Worm (Caenorhabditis elegans) whole organism, L3 larva: ENCODE measurements around the gene aass-1.
A peak's percentile ranks its signal among the peaks of the same experiment; 100 is the strongest.

Experiments
- R02D3.7 ChIP-seq: fragments of 150-350 bp; optimal IDR thresholded peaks from 2 replicates; lab custom pipeline; 2014; ENCODE audit warnings: missing biosample characterization, missing genetic modification characterization
- ZK546.5 ChIP-seq: sonication (generic microtip); optimal IDR thresholded peaks from 2 replicates; lab custom pipeline; 2017; ENCODE audit warnings: missing biosample characterization, missing genetic modification characterization
- aly-2 ChIP-seq: fragments of 150-350 bp; optimal IDR thresholded peaks from 2 replicates; lab custom pipeline; 2014; ENCODE audit warnings: missing biosample characterization, missing genetic modification characterization
- ama-1 ChIP-seq: fragments of 150-350 bp; optimal IDR thresholded peaks from 2 replicates; lab custom pipeline; 2018
- ceh-16 ChIP-seq: sonication (generic microtip); optimal IDR thresholded peaks from 2 replicates; lab custom pipeline; 2017; ENCODE audit warnings: missing biosample characterization, missing genetic modification characterization
- ceh-28 ChIP-seq: fragments of 150-350 bp; optimal IDR thresholded peaks from 2 replicates; lab custom pipeline; 2014; ENCODE audit warnings: missing biosample characterization, missing genetic modification reagents, missing genetic modification characterization
- ceh-82 ChIP-seq: fragments of 150-350 bp; optimal IDR thresholded peaks from 2 replicates; lab custom pipeline; 2014; ENCODE audit warnings: missing biosample characterization, missing genetic modification characterization
- ceh-9 ChIP-seq: sonication (generic microtip); optimal IDR thresholded peaks from 2 replicates; lab custom pipeline; 2018; ENCODE audit warnings: missing biosample characterization, missing genetic modification characterization
- egl-5 ChIP-seq: fragments of 150-350 bp; optimal IDR thresholded peaks from 2 replicates; lab custom pipeline; 2017; ENCODE audit warnings: missing biosample characterization, missing genetic modification reagents, missing genetic modification characterization, inconsistent platforms
- elt-2 ChIP-seq: sonication (generic microtip); optimal IDR thresholded peaks from 2 replicates; lab custom pipeline; 2016; ENCODE audit warnings: missing genetic modification reagents, mild to moderate bottlenecking, missing genetic modification characterization, missing compliant biosample characterization
- elt-3 ChIP-seq, 3 experiments: fragments of 150-350 bp in 1 of 3; sonication (generic microtip) in 2 of 3; optimal IDR thresholded peaks; 2 replicates in 2 of 3; 4 replicates in 1 of 3; lab custom pipeline; 2014 to 2017; ENCODE audit warnings: missing biosample characterization in 3 of 3, missing genetic modification characterization in 3 of 3
- fkh-10 ChIP-seq: sonication (generic microtip); optimal IDR thresholded peaks from 2 replicates; lab custom pipeline; 2017; ENCODE audit warnings: missing biosample characterization, missing genetic modification reagents, missing genetic modification characterization
- fkh-2 ChIP-seq: fragments of 150-350 bp; optimal IDR thresholded peaks from 2 replicates; lab custom pipeline; 2014; ENCODE audit warnings: missing biosample characterization, missing genetic modification reagents, missing genetic modification characterization
- fos-1 ChIP-seq: fragments of 150-350 bp; optimal IDR thresholded peaks from 2 replicates; lab custom pipeline; 2014; ENCODE audit warnings: missing biosample characterization, missing genetic modification characterization
- hmg-11 ChIP-seq: sonication (generic microtip); optimal IDR thresholded peaks from 2 replicates; lab custom pipeline; 2016; ENCODE audit warnings: missing genetic modification characterization, missing compliant biosample characterization
- jun-1 ChIP-seq: fragments of 150-350 bp; optimal IDR thresholded peaks from 2 replicates; lab custom pipeline; 2014; ENCODE audit warnings: missing biosample characterization, missing genetic modification reagents, missing genetic modification characterization
- lin-15B ChIP-seq: fragments of 150-350 bp; optimal IDR thresholded peaks from 2 replicates; lab custom pipeline; 2014; ENCODE audit warnings: missing biosample characterization, missing genetic modification characterization
- lin-39 ChIP-seq: fragments of 150-350 bp; optimal IDR thresholded peaks from 2 replicates; lab custom pipeline; 2018; ENCODE audit warnings: missing biosample characterization, missing genetic modification reagents, missing genetic modification characterization
- lsy-12 ChIP-seq: sonication (generic microtip); optimal IDR thresholded peaks from 2 replicates; lab custom pipeline; 2016; ENCODE audit warnings: mild to moderate bottlenecking, missing genetic modification characterization, missing compliant biosample characterization
- mdl-1 ChIP-seq: fragments of 150-350 bp; optimal IDR thresholded peaks from 2 replicates; lab custom pipeline; 2014; ENCODE audit warnings: missing biosample characterization, missing genetic modification characterization
- mml-1 ChIP-seq: fragments of 150-350 bp; sonication (generic microtip); optimal IDR thresholded peaks from 3 replicates; lab custom pipeline; 2014; ENCODE audit warnings: missing biosample characterization, missing genetic modification characterization
- nfya-1 ChIP-seq: sonication (generic microtip); optimal IDR thresholded peaks from 2 replicates; lab custom pipeline; 2017; ENCODE audit warnings: missing genetic modification characterization, mild to moderate bottlenecking, missing compliant biosample characterization, antibody characterized with exemption, moderate library complexity; ENCODE audit not compliant: insufficient read depth
- nhr-11 ChIP-seq: fragments of 150-350 bp; optimal IDR thresholded peaks from 2 replicates; lab custom pipeline; 2014; ENCODE audit warnings: missing biosample characterization, missing genetic modification characterization
- nhr-12 ChIP-seq: fragments of 150-350 bp; optimal IDR thresholded peaks from 2 replicates; lab custom pipeline; 2014; ENCODE audit warnings: missing biosample characterization, missing genetic modification characterization
- nhr-23 ChIP-seq: fragments of 150-350 bp; optimal IDR thresholded peaks from 2 replicates; lab custom pipeline; 2014; ENCODE audit warnings: missing biosample characterization, missing genetic modification reagents, missing genetic modification characterization
- nhr-237 ChIP-seq: fragments of 150-350 bp; optimal IDR thresholded peaks from 2 replicates; lab custom pipeline; 2014; ENCODE audit warnings: missing biosample characterization, missing genetic modification characterization
- nhr-25 ChIP-seq: sonication (generic microtip); optimal IDR thresholded peaks from 2 replicates; lab custom pipeline; 2017; ENCODE audit warnings: missing biosample characterization, missing genetic modification characterization
- nhr-28 ChIP-seq: fragments of 150-350 bp; optimal IDR thresholded peaks from 2 replicates; lab custom pipeline; 2014; ENCODE audit warnings: missing biosample characterization, missing genetic modification characterization
- nhr-43 ChIP-seq: sonication (generic microtip); optimal IDR thresholded peaks from 2 replicates; lab custom pipeline; 2016; ENCODE audit warnings: mild to moderate bottlenecking, missing genetic modification characterization, missing compliant biosample characterization; ENCODE audit not compliant: poor library complexity, severe bottlenecking
- nhr-67 ChIP-seq: fragments of 150-350 bp; optimal IDR thresholded peaks from 2 replicates; lab custom pipeline; 2014; ENCODE audit warnings: missing biosample characterization, missing genetic modification characterization
- nhr-76 ChIP-seq: fragments of 150-350 bp; sonication (generic microtip); optimal IDR thresholded peaks from 5 replicates; lab custom pipeline; 2014; ENCODE audit warnings: missing biosample characterization, missing genetic modification characterization
- nhr-77 ChIP-seq: fragments of 150-350 bp; optimal IDR thresholded peaks from 2 replicates; lab custom pipeline; 2014; ENCODE audit warnings: missing biosample characterization, missing genetic modification characterization
- pha-4 ChIP-seq: fragments of 150-350 bp; optimal IDR thresholded peaks from 2 replicates; lab custom pipeline; 2014; ENCODE audit warnings: missing biosample characterization, missing genetic modification reagents, missing genetic modification characterization
- pqm-1 ChIP-seq: fragments of 150-350 bp; optimal IDR thresholded peaks from 2 replicates; lab custom pipeline; 2017; ENCODE audit warnings: missing biosample characterization, missing genetic modification characterization, inconsistent platforms
- sea-2 ChIP-seq: fragments of 150-350 bp; sonication (generic microtip); optimal IDR thresholded peaks from 4 replicates; lab custom pipeline; 2014; ENCODE audit warnings: missing biosample characterization, missing genetic modification reagents, missing genetic modification characterization
- skn-1 ChIP-seq: fragments of 150-350 bp; optimal IDR thresholded peaks from 2 replicates; lab custom pipeline; 2014; ENCODE audit warnings: missing biosample characterization, missing genetic modification characterization
- snpc-4 ChIP-seq: fragments of 150-350 bp; optimal IDR thresholded peaks from 2 replicates; lab custom pipeline; 2014; ENCODE audit warnings: missing biosample characterization, missing genetic modification characterization
- tbx-2 ChIP-seq: sonication (generic microtip); optimal IDR thresholded peaks from 2 replicates; lab custom pipeline; 2016; ENCODE audit warnings: mild to moderate bottlenecking, missing genetic modification characterization, missing compliant biosample characterization
- unc-39 ChIP-seq: sonication (generic microtip); optimal IDR thresholded peaks from 4 replicates; lab custom pipeline; 2017; ENCODE audit warnings: missing biosample characterization, missing genetic modification characterization
- unc-62 ChIP-seq: fragments of 150-350 bp; sonication (generic microtip); optimal IDR thresholded peaks from 4 replicates; lab custom pipeline; 2014; ENCODE audit warnings: missing biosample characterization, missing genetic modification reagents, missing genetic modification characterization
- zag-1 ChIP-seq: fragments of 150-350 bp; optimal IDR thresholded peaks from 2 replicates; lab custom pipeline; 2014; ENCODE audit warnings: missing biosample characterization, missing genetic modification characterization
- ztf-11 ChIP-seq: fragments of 150-350 bp; optimal IDR thresholded peaks from 2 replicates; lab custom pipeline; 2014; ENCODE audit warnings: missing biosample characterization, missing genetic modification characterization
- ztf-4 ChIP-seq: fragments of 150-350 bp; optimal IDR thresholded peaks from 2 replicates; lab custom pipeline; 2014; ENCODE audit warnings: missing biosample characterization, missing genetic modification characterization

aass-1 gene

ce11 chrIV:255379-255857 is 10.5 kb downstream of the aass-1 start, which contains the start of gene rcat-1 (continued):
- TF ChIP-seq aly-2 (no peak), nhr-76 (no peak), ceh-28 (tag; lab: Kevin White, UChicago) (peak; percentile 59), unc-39 (tag; lab: Kevin White, UChicago) (no peak), fos-1 (tag; lab: Kevin White, UChicago) (no peak)

ce11 chrIV:257095-257494 is 12.2 kb downstream of the aass-1 start, which contains the start of gene R02D3.8:
Gene R02D3.8, minus strand, starts transcription at chrIV:257203.
- TF ChIP-seq nhr-77 (tag; lab: Kevin White, UChicago) (no peak), pqm-1 (tag; lab: Kevin White, UChicago) (no peak), nhr-23 (tag; lab: Kevin White, UChicago) (peak; percentile 57), unc-39 (tag; lab: Kevin White, UChicago) (no peak), hmg-11 (peak; percentile 24), nhr-67 (no peak), aly-2 (no peak), elt-2 (peak; percentile 16), nhr-43 (tag; lab: Kevin White, UChicago) (peak; percentile 54), ztf-11 (tag; lab: Kevin White, UChicago) (no peak), lin-39 (tag; lab: Kevin White, UChicago) (peak; percentile 25), elt-3 (tag; optimal IDR thresholded peaks at IDR 0.05; lab: Kevin White, UChicago) (no peak), fkh-2 (no peak), ceh-9 (tag; lab: Kevin White, UChicago) (no peak), fos-1 (tag; lab: Kevin White, UChicago) (no peak), zag-1 (tag; lab: Kevin White, UChicago) (no peak), mml-1 (tag; lab: Kevin White, UChicago) (no peak), unc-62 (GFP tag; lab: Kevin White, UChicago) (no peak), R02D3.7 (tag; lab: Kevin White, UChicago) (no peak), nhr-12 (tag; lab: Kevin White, UChicago) (no peak), ama-1 (lab: Kevin White, UChicago) (peak; percentile 43), pha-4 (peak; percentile 35), egl-5 (tag; lab: Kevin White, UChicago) (no peak), lin-15B (tag; lab: Kevin White, UChicago) (peak; percentile 64), mdl-1 (no peak), nhr-11 (tag; lab: Kevin White, UChicago) (no peak), ztf-4 (no peak), snpc-4 (tag; lab: Kevin White, UChicago) (no peak), ceh-82 (tag; lab: Kevin White, UChicago) (no peak), lsy-12 (tag; lab: Kevin White, UChicago) (peak; percentile 17), nhr-237 (tag; lab: Kevin White, UChicago) (no peak), fkh-10 (GFP tag; lab: Kevin White, UChicago) (no peak), ZK546.5 (no peak), sea-2 (GFP tag; lab: Kevin White, UChicago) (no peak), nhr-28 (tag; lab: Kevin White, UChicago) (no peak), skn-1 (no peak), nhr-76 (no peak), tbx-2 (tag; lab: Kevin White, UChicago) (no peak), ceh-16 (tag; lab: Kevin White, UChicago) (no peak), nfya-1 (tag; lab: Kevin White, UChicago) (peak; percentile 52), jun-1 (tag; lab: Kevin White, UChicago) (no peak), nhr-25 (tag; lab: Kevin White, UChicago) (no peak)
